Fruit fly (Drosophila melanogaster): ENCODE results near the gene BBS8.

Gene BBS8

dm6 chr2L:429680-430484 lies 7.2 kb downstream of the BBS8 start (continued):
- no peak for TF ChIP-seq chinmo (GFP tag; IDR thresholded peaks at IDR 0.05; ENCODE audit: partially characterized antibody)
- peak; percentile 66 for TF ChIP-seq lab (GFP tag; optimal IDR thresholded peaks at IDR 0.05)
- no peak for TF ChIP-seq CG9797 (GFP tag; optimal IDR thresholded peaks at IDR 0.05)
- TF ChIP-seq danr (GFP tag; IDR thresholded peaks at IDR 0.05): no peak
- peak; percentile 49 for TF ChIP-seq CG33557 (GFP tag; optimal IDR thresholded peaks at IDR 0.05)
- TF ChIP-seq eve (GFP tag; optimal IDR thresholded peaks at IDR 0.05): no peak
- peak; percentile 6 for TF ChIP-seq CG6854 (GFP tag; optimal IDR thresholded peaks at IDR 0.05)
- peak; percentile 54 for TF ChIP-seq luna (GFP tag; optimal IDR thresholded peaks at IDR 0.05)
- TF ChIP-seq CG17385 (GFP tag; optimal IDR thresholded peaks at IDR 0.05): no peak
- TF ChIP-seq fd102C (GFP tag; optimal IDR thresholded peaks at IDR 0.05): no peak
- TF ChIP-seq BEAF-32 (GFP tag; optimal IDR thresholded peaks at IDR 0.05): no peak
- TF ChIP-seq HLH54F (GFP tag; optimal IDR thresholded peaks at IDR 0.05): peak; percentile 37
- no peak; the same call in 2 of the 3 replicates for TF ChIP-seq CG11456 (GFP tag; IDR thresholded peaks at IDR 0.05)
- TF ChIP-seq dimm (GFP tag; IDR thresholded peaks at IDR 0.05): no peak
- TF ChIP-seq CoRest (tag; optimal IDR thresholded peaks at IDR 0.05): peak; percentile 42
- TF ChIP-seq Nf-YC (tag; optimal IDR thresholded peaks at IDR 0.05): no peak
- no peak for TF ChIP-seq mirr (GFP tag; optimal IDR thresholded peaks at IDR 0.05)
- TF ChIP-seq jigr1 (GFP tag; IDR thresholded peaks at IDR 0.05): no peak
- 0 out of 2 replicates have a peak, but pooled peaks have one; percentile 45 for TF ChIP-seq dan (GFP tag; IDR thresholded peaks at IDR 0.05)
- TF ChIP-seq Awh (GFP tag; IDR thresholded peaks at IDR 0.05): 0 out of 2 replicates have a peak, but pooled peaks have one; percentile 27
- TF ChIP-seq scrt (GFP tag; optimal IDR thresholded peaks at IDR 0.05): no peak
- 0 out of 3 replicates have a peak, but pooled peaks have one; percentile 31 for TF ChIP-seq H15 (GFP tag; IDR thresholded peaks at IDR 0.05)
- TF ChIP-seq CG15073 (GFP tag; optimal IDR thresholded peaks at IDR 0.05): no peak
- TF ChIP-seq CG8290 (GFP tag; optimal IDR thresholded peaks at IDR 0.05): no peak
- no peak for TF ChIP-seq CG8290 (tag; optimal IDR thresholded peaks at IDR 0.05)
- no peak for TF ChIP-seq run (tag; optimal IDR thresholded peaks at IDR 0.05)
- TF ChIP-seq Adf1 (GFP tag; IDR thresholded peaks at IDR 0.05): no peak
- no peak for TF ChIP-seq CG17568 (GFP tag; optimal IDR thresholded peaks at IDR 0.05)
- no peak for TF ChIP-seq Fer1 (GFP tag; optimal IDR thresholded peaks at IDR 0.05)
- no peak for TF ChIP-seq slou (GFP tag; optimal IDR thresholded peaks at IDR 0.05)
- TF ChIP-seq ttk (GFP tag; IDR thresholded peaks at IDR 0.05): no peak
- peak; percentile 42 for TF ChIP-seq unpg (GFP tag; optimal IDR thresholded peaks at IDR 0.05)
- TF ChIP-seq TFAM (GFP tag; optimal IDR thresholded peaks at IDR 0.05): no peak
- TF ChIP-seq CG18764 (GFP tag; optimal IDR thresholded peaks at IDR 0.05): peak; percentile 16
- TF ChIP-seq D19A (tag; optimal IDR thresholded peaks at IDR 0.05): peak; percentile 93
- TF ChIP-seq Fer3 (tag; optimal IDR thresholded peaks at IDR 0.05): peak; percentile 10
- TF ChIP-seq zen (tag; optimal IDR thresholded peaks at IDR 0.05): no peak
- no peak for TF ChIP-seq CG6765 (GFP tag; optimal IDR thresholded peaks at IDR 0.05)
- TF ChIP-seq Mes4 (GFP tag; optimal IDR thresholded peaks at IDR 0.05): no peak
- TF ChIP-seq CG31388 (GFP tag; optimal IDR thresholded peaks at IDR 0.05): no peak
- TF ChIP-seq Vsx1 (GFP tag; optimal IDR thresholded peaks at IDR 0.05): peak; percentile 31
- TF ChIP-seq Bgb (GFP tag; IDR thresholded peaks at IDR 0.05; ENCODE audit: partially characterized antibody): no peak
- peak; percentile 36 for TF ChIP-seq Hmr (GFP tag; optimal IDR thresholded peaks at IDR 0.05)
- no peak for TF ChIP-seq Sry-δ (GFP tag; optimal IDR thresholded peaks at IDR 0.05)
- peak; percentile 61 for TF ChIP-seq CG8089 (GFP tag; optimal IDR thresholded peaks at IDR 0.05)
- TF ChIP-seq CG14050 (GFP tag; IDR thresholded peaks at IDR 0.05): no peak
- TF ChIP-seq Sox102F (GFP tag; optimal IDR thresholded peaks at IDR 0.05): peak; percentile 38
- TF ChIP-seq CG12659 (GFP tag; optimal IDR thresholded peaks at IDR 0.05): no peak
- TF ChIP-seq caup (GFP tag; optimal IDR thresholded peaks at IDR 0.05; ENCODE audit: severe bottlenecking): no peak
